Fruit fly (Drosophila melanogaster): ENCODE measurements around the gene CG7376.

The CG7376 gene

dm6 chr3L:6192822-6193555, 18.9 kb downstream of the CG7376 start, which contains the start of the genes Sf3b6 and Tnpo (continued):
- TF ChIP-seq CG8281 (tag; optimal IDR thresholded peaks at IDR 0.05) (no peak), YL-1 (GFP tag; optimal IDR thresholded peaks at IDR 0.05) (peak; percentile 86), CG10565 (GFP tag; optimal IDR thresholded peaks at IDR 0.05) (no peak), CG9215 (GFP tag; IDR thresholded peaks at IDR 0.05) (peak; percentile 88), CG14050 (GFP tag; IDR thresholded peaks at IDR 0.05) (peak; percentile 62; the same call in 2 of the 3 replicates), pb (GFP tag; optimal IDR thresholded peaks at IDR 0.05) (no peak), Sry-δ (GFP tag; optimal IDR thresholded peaks at IDR 0.05) (peak; percentile 87), ranshi (GFP tag; IDR thresholded peaks at IDR 0.05) (peak; percentile 89; the same call in 1 of the 2 replicates), CG6791 (GFP tag; IDR thresholded peaks at IDR 0.05; ENCODE audit: partially characterized antibody) (peak; percentile 43; the same call in 1 of the 3 replicates), rib (GFP tag; IDR thresholded peaks at IDR 0.05) (no peak), gt (GFP tag; IDR thresholded peaks at IDR 0.05) (peak; percentile 27; the same call in 1 of the 2 replicates), stc (GFP tag; IDR thresholded peaks at IDR 0.05) (peak; percentile 60; the same call in 1 of the 2 replicates), Oli (tag; optimal IDR thresholded peaks at IDR 0.05) (peak; percentile 81), CG1233 (GFP tag; optimal IDR thresholded peaks at IDR 0.05) (peak; percentile 74), CG5245 (GFP tag; optimal IDR thresholded peaks at IDR 0.05) (peak; percentile 66), dimm (GFP tag; IDR thresholded peaks at IDR 0.05) (peak; percentile 35; the same call in 1 of the 2 replicates), CG14441 (GFP tag; IDR thresholded peaks at IDR 0.05) (peak; percentile 82), hkb (optimal IDR thresholded peaks at IDR 0.05) (no peak), hkb (GFP tag; IDR thresholded peaks at IDR 0.05) (peak; percentile 72), CG17802 (tag; optimal IDR thresholded peaks at IDR 0.05) (peak; percentile 47), Doc3 (GFP tag; IDR thresholded peaks at IDR 0.05; ENCODE audit: partially characterized antibody) (peak; percentile 55; the same call in 1 of the 3 replicates), nmo (GFP tag; optimal IDR thresholded peaks at IDR 0.05) (peak; percentile 93), Hey (tag; optimal IDR thresholded peaks at IDR 0.05) (no peak), ERR (GFP tag; optimal IDR thresholded peaks at IDR 0.05) (no peak), CG31441 (GFP tag; IDR thresholded peaks at IDR 0.05) (no peak), CG9437 (GFP tag; optimal IDR thresholded peaks at IDR 0.05) (peak; percentile 76), CG13296 (GFP tag; optimal IDR thresholded peaks at IDR 0.05) (peak; percentile 75), Lim3 (GFP tag; IDR thresholded peaks at IDR 0.05) (no peak), Sry-β (GFP tag; optimal IDR thresholded peaks at IDR 0.05) (peak; percentile 70), CG10431 (GFP tag; optimal IDR thresholded peaks at IDR 0.05) (peak; percentile 58), dm (GFP tag; optimal IDR thresholded peaks at IDR 0.05) (peak; percentile 60), CG6683 (GFP tag; optimal IDR thresholded peaks at IDR 0.05) (peak; percentile 34), fd3F (GFP tag; optimal IDR thresholded peaks at IDR 0.05) (peak; percentile 74), nau (GFP tag; optimal IDR thresholded peaks at IDR 0.05) (no peak), CG16863 (GFP tag; optimal IDR thresholded peaks at IDR 0.05) (peak; percentile 62), HmgZ (tag; optimal IDR thresholded peaks at IDR 0.05) (peak; percentile 66), CrebB (tag; optimal IDR thresholded peaks at IDR 0.05) (peak; percentile 49), inv (GFP tag; IDR thresholded peaks at IDR 0.05; ENCODE audit: partially characterized antibody) (peak; percentile 48; the same call in 1 of the 2 replicates), Xrp1 (GFP tag; IDR thresholded peaks at IDR 0.05) (peak; percentile 82), CG2712 (tag; optimal IDR thresholded peaks at IDR 0.05) (peak; percentile 88), slbo (GFP tag; IDR thresholded peaks at IDR 0.05) (peak; percentile 92), CG1603 (tag; optimal IDR thresholded peaks at IDR 0.05) (no peak), ssp (GFP tag; IDR thresholded peaks at IDR 0.05) (peak; percentile 79), mam (GFP tag; optimal IDR thresholded peaks at IDR 0.05) (peak; percentile 89), Kr (GFP tag; optimal IDR thresholded peaks at IDR 0.05) (no peak), Tbp (GFP tag; optimal IDR thresholded peaks at IDR 0.05) (no peak), tup (GFP tag; optimal IDR thresholded peaks at IDR 0.05) (peak; percentile 21), CG10543 (GFP tag; optimal IDR thresholded peaks at IDR 0.05) (peak; percentile 84), CG9817 (tag; optimal IDR thresholded peaks at IDR 0.05) (peak; percentile 87)
